Fruit fly (Drosophila melanogaster) whole organism, prepupa: ENCODE data around the gene CG3588.

Source experiments
- CG6276 ChIP-seq: fragments of 200-800 bp; sonication (Bioruptor generic); optimal IDR thresholded peaks from 2 replicates; lab custom pipeline; 2017; ENCODE audit warnings: missing biosample characterization, mild to moderate bottlenecking, missing genetic modification characterization
- CG6792 ChIP-seq: fragments of 200-800 bp; sonication (Bioruptor generic); optimal IDR thresholded peaks from 3 replicates; lab custom pipeline; 2016; ENCODE audit warnings: missing biosample characterization, missing genetic modification characterization
- CG6854 ChIP-seq: fragments of 200-800 bp; sonication (Bioruptor generic); optimal IDR thresholded peaks from 2 replicates; lab custom pipeline; 2017; ENCODE audit warnings: missing biosample characterization, mild to moderate bottlenecking, missing genetic modification characterization
- Eip75B ChIP-seq: fragments of 200-800 bp; sonication (Bioruptor generic); optimal IDR thresholded peaks from 3 replicates; lab custom pipeline; 2016; ENCODE audit warnings: missing biosample characterization, missing genetic modification characterization
- Eip93F ChIP-seq: fragments of 200-800 bp; sonication (Bioruptor generic); optimal IDR thresholded peaks from 2 replicates; lab custom pipeline; 2016; ENCODE audit warnings: missing biosample characterization, mild to moderate bottlenecking, missing genetic modification characterization

dm6 chrX:2947545-2948072, 28.0 kb downstream of the CG3588 start, which contains the start of gene CG3603:
- TF ChIP-seq Eip93F (GFP tag; lab: Kevin White, UChicago) (peak; percentile 72), CG6854 (GFP tag; lab: Kevin White, UChicago) (peak; percentile 93), CG6792 (GFP tag; lab: Kevin White, UChicago) (no peak), CG6276 (peak; percentile 93), Eip75B (GFP tag; lab: Kevin White, UChicago) (peak; percentile 53)
